Worm (Caenorhabditis elegans) whole organism, L1 larva: ENCODE measurements around the gene ZK470.4.
A peak's percentile ranks its signal among the peaks of the same experiment; 100 is the strongest.

Experiments
- C16A3.4 ChIP-seq: fragments of 150-350 bp; optimal IDR thresholded peaks from 2 replicates; lab custom pipeline; 2014; ENCODE audit warnings: missing biosample characterization, missing genetic modification characterization
- F16B12.6 ChIP-seq: fragments of 150-350 bp; optimal IDR thresholded peaks from 2 replicates; lab custom pipeline; 2014; ENCODE audit warnings: missing biosample characterization, missing genetic modification characterization
- aha-1 ChIP-seq: fragments of 150-350 bp; optimal IDR thresholded peaks from 2 replicates; lab custom pipeline; 2014; ENCODE audit warnings: missing biosample characterization, missing genetic modification characterization
- aly-2 ChIP-seq: fragments of 150-350 bp; optimal IDR thresholded peaks from 2 replicates; lab custom pipeline; 2014; ENCODE audit warnings: missing biosample characterization, missing genetic modification characterization
- ceh-63 ChIP-seq: fragments of 200-800 bp; sonication (Bioruptor generic); optimal IDR thresholded peaks from 2 replicates; lab custom pipeline; 2018; ENCODE audit warnings: mild to moderate bottlenecking, missing genetic modification characterization, missing compliant biosample characterization
- ceh-8 ChIP-seq: fragments of 200-800 bp; sonication (Bioruptor generic); optimal IDR thresholded peaks from 2 replicates; lab custom pipeline; 2018; ENCODE audit warnings: mild to moderate bottlenecking, missing genetic modification characterization, moderate library complexity, missing compliant biosample characterization
- ceh-82 ChIP-seq, 3 experiments: fragments of 150-350 bp in 1 of 3; sonication (generic microtip) in 2 of 3; optimal IDR thresholded peaks; 2 replicates each; lab custom pipeline; 2014 to 2017; ENCODE audit warnings: missing biosample characterization in 3 of 3, missing genetic modification characterization in 3 of 3
- dpl-1 ChIP-seq, 3 experiments: fragments of 150-350 bp in 2 of 3; sonication (generic microtip) in 1 of 3; optimal IDR thresholded peaks; 2 replicates each; lab custom pipeline; 2014 to 2017; ENCODE audit warnings: missing biosample characterization in 3 of 3, missing genetic modification characterization in 3 of 3, missing genetic modification reagents in 3 of 3
- dsc-1 ChIP-seq: sonication (generic microtip); optimal IDR thresholded peaks from 2 replicates; lab custom pipeline; 2016; ENCODE audit warnings: mild to moderate bottlenecking, missing genetic modification characterization, missing compliant biosample characterization
- efl-1 ChIP-seq, 4 experiments: fragments of 150-350 bp; optimal IDR thresholded peaks in 3 of 4; peaks in 1 of 4; 1 replicate in 1 of 4; 2 replicates in 3 of 4; lab custom pipeline; 2014; ENCODE audit warnings: missing biosample characterization in 2 of 4, missing genetic modification characterization in 2 of 4, missing genetic modification reagents in 2 of 4
- efl-3 ChIP-seq: fragments of 200-800 bp; sonication (Bioruptor generic); optimal IDR thresholded peaks from 2 replicates; lab custom pipeline; 2018; ENCODE audit warnings: mild to moderate bottlenecking, missing genetic modification characterization, missing compliant biosample characterization
- egl-27 ChIP-seq, 2 experiments: fragments of 150-350 bp in 1 of 2; sonication (generic microtip); optimal IDR thresholded peaks; 3 replicates each; lab custom pipeline; 2017 to 2018; ENCODE audit warnings: missing biosample characterization in 2 of 2, missing genetic modification characterization in 2 of 2, missing genetic modification reagents in 2 of 2
- elt-2 ChIP-seq: sonication (generic microtip); optimal IDR thresholded peaks from 2 replicates; lab custom pipeline; 2016; ENCODE audit warnings: missing genetic modification characterization, mild to moderate bottlenecking, inconsistent platforms, missing compliant biosample characterization, missing genetic modification reagents
- ets-5 ChIP-seq: fragments of 200-800 bp; sonication (Bioruptor generic); IDR thresholded peaks from 2 replicates; pipeline ENCODE4 v1.3.6; 2022; ENCODE audit warnings: missing genetic modification characterization, missing compliant biosample characterization
- fkh-10 ChIP-seq: sonication (generic microtip); optimal IDR thresholded peaks from 2 replicates; lab custom pipeline; 2017; ENCODE audit warnings: missing biosample characterization, missing genetic modification reagents, missing genetic modification characterization
- fkh-4 ChIP-seq: sonication (generic microtip); optimal IDR thresholded peaks from 2 replicates; lab custom pipeline; 2016; ENCODE audit warnings: missing compliant biosample characterization, missing genetic modification characterization, borderline replicate concordance
- fos-1 ChIP-seq: fragments of 150-350 bp; optimal IDR thresholded peaks from 2 replicates; lab custom pipeline; 2014; ENCODE audit warnings: missing biosample characterization, missing genetic modification characterization
- hlh-17 ChIP-seq: fragments of 200-800 bp; sonication (Bioruptor generic); optimal IDR thresholded peaks from 2 replicates; lab custom pipeline; 2018; ENCODE audit warnings: missing genetic modification characterization, mild to moderate bottlenecking, missing compliant biosample characterization, moderate library complexity, borderline replicate concordance
- irx-1 ChIP-seq: sonication (generic microtip); optimal IDR thresholded peaks from 2 replicates; lab custom pipeline; 2016; ENCODE audit warnings: missing genetic modification characterization, missing compliant biosample characterization
- isw-1 ChIP-seq: fragments of 200-800 bp; sonication (Bioruptor generic); IDR thresholded peaks from 2 replicates; pipeline ENCODE4 v1.3.6; 2022; ENCODE audit warnings: missing genetic modification characterization, missing compliant biosample characterization
- lin-13 ChIP-seq: fragments of 150-350 bp; optimal IDR thresholded peaks from 2 replicates; lab custom pipeline; 2014; ENCODE audit warnings: missing biosample characterization, missing genetic modification reagents, missing genetic modification characterization
- lin-14 ChIP-seq: fragments of 200-800 bp; sonication (Bioruptor generic); optimal IDR thresholded peaks from 2 replicates; lab custom pipeline; 2018; ENCODE audit warnings: mild to moderate bottlenecking, missing genetic modification characterization, moderate library complexity, missing compliant biosample characterization
- lin-15B ChIP-seq: fragments of 150-350 bp; sonication (generic microtip); optimal IDR thresholded peaks from 3 replicates; lab custom pipeline; 2014; ENCODE audit warnings: missing biosample characterization, missing genetic modification characterization
- lin-35 ChIP-seq, 2 experiments: fragments of 150-350 bp; optimal IDR thresholded peaks; 2 replicates each; lab custom pipeline; 2014; ENCODE audit warnings: missing biosample characterization in 2 of 2, missing genetic modification characterization in 2 of 2, missing genetic modification reagents in 2 of 2
- lin-39 ChIP-seq: fragments of 150-350 bp; optimal IDR thresholded peaks from 2 replicates; lab custom pipeline; 2014; ENCODE audit warnings: missing biosample characterization, missing genetic modification reagents, missing genetic modification characterization
- lsy-2 ChIP-seq, 2 experiments: fragments of 150-350 bp; optimal IDR thresholded peaks; 2 replicates each; lab custom pipeline; 2014; ENCODE audit warnings: missing biosample characterization in 2 of 2, missing genetic modification characterization in 2 of 2
- mab-9 ChIP-seq: fragments of 200-800 bp; sonication (Bioruptor generic); IDR thresholded peaks from 2 replicates; pipeline ENCODE4 v1.3.6; 2022; ENCODE audit warnings: missing genetic modification reagents, missing genetic modification characterization, missing compliant biosample characterization
- nhr-11 ChIP-seq: fragments of 150-350 bp; optimal IDR thresholded peaks from 2 replicates; lab custom pipeline; 2014; ENCODE audit warnings: missing biosample characterization, missing genetic modification characterization
- nhr-12 ChIP-seq: sonication (generic microtip); optimal IDR thresholded peaks from 2 replicates; lab custom pipeline; 2017; ENCODE audit warnings: missing biosample characterization, missing genetic modification characterization
- nhr-71 ChIP-seq: sonication (generic microtip); optimal IDR thresholded peaks from 2 replicates; lab custom pipeline; 2016; ENCODE audit warnings: mild to moderate bottlenecking, missing genetic modification characterization, moderate library complexity, missing compliant biosample characterization
- nhr-76 ChIP-seq: sonication (generic microtip); optimal IDR thresholded peaks from 2 replicates; lab custom pipeline; 2017; ENCODE audit warnings: missing biosample characterization, missing genetic modification characterization
- nhr-77 ChIP-seq: fragments of 150-350 bp; optimal IDR thresholded peaks from 2 replicates; lab custom pipeline; 2014; ENCODE audit warnings: missing biosample characterization, missing genetic modification characterization
- nhr-85 ChIP-seq: sonication (generic microtip); peaks from one replicate; lab custom pipeline; 2016; ENCODE audit warnings: missing genetic modification characterization, inconsistent platforms, missing compliant biosample characterization
- pag-3 ChIP-seq: sonication (generic microtip); optimal IDR thresholded peaks from 2 replicates; lab custom pipeline; 2017; ENCODE audit warnings: missing genetic modification characterization, mild to moderate bottlenecking, missing compliant biosample characterization, antibody characterized with exemption, borderline replicate concordance; ENCODE audit not compliant: insufficient read depth
- pax-3 ChIP-seq: fragments of 200-800 bp; sonication (Bioruptor generic); optimal IDR thresholded peaks from 2 replicates; lab custom pipeline; 2018; ENCODE audit warnings: mild to moderate bottlenecking, missing genetic modification characterization, moderate library complexity, missing compliant biosample characterization
- pqm-1 ChIP-seq: sonication (generic microtip); optimal IDR thresholded peaks from 3 replicates; lab custom pipeline; 2017; ENCODE audit warnings: missing biosample characterization, missing genetic modification characterization
- rnt-1 ChIP-seq: sonication (generic microtip); optimal IDR thresholded peaks from 2 replicates; lab custom pipeline; 2016; ENCODE audit warnings: mild to moderate bottlenecking, missing genetic modification characterization, moderate library complexity, missing compliant biosample characterization
- sox-4 ChIP-seq: sonication (generic microtip); optimal IDR thresholded peaks from 2 replicates; lab custom pipeline; 2016; ENCODE audit warnings: missing genetic modification characterization, missing compliant biosample characterization
- sptf-1 ChIP-seq: fragments of 150-350 bp; optimal IDR thresholded peaks from 2 replicates; lab custom pipeline; 2014; ENCODE audit warnings: missing biosample characterization, missing genetic modification characterization
- sup-37 ChIP-seq: fragments of 200-800 bp; sonication (Bioruptor generic); optimal IDR thresholded peaks from 2 replicates; lab custom pipeline; 2018; ENCODE audit warnings: mild to moderate bottlenecking, missing genetic modification characterization, missing compliant biosample characterization
- swsn-7 ChIP-seq: sonication (generic microtip); optimal IDR thresholded peaks from 2 replicates; lab custom pipeline; 2016; ENCODE audit warnings: missing genetic modification characterization, missing compliant biosample characterization
- tbx-2 ChIP-seq: sonication (generic microtip); optimal IDR thresholded peaks from 2 replicates; lab custom pipeline; 2016; ENCODE audit warnings: missing genetic modification characterization, missing compliant biosample characterization
- tlp-1 ChIP-seq: fragments of 150-350 bp; optimal IDR thresholded peaks from 2 replicates; lab custom pipeline; 2014; ENCODE audit warnings: missing biosample characterization, missing genetic modification characterization
- unc-130 ChIP-seq: fragments of 150-350 bp; optimal IDR thresholded peaks from 2 replicates; lab custom pipeline; 2017; ENCODE audit warnings: missing biosample characterization, missing genetic modification characterization, inconsistent platforms
- unc-30 ChIP-seq: sonication (generic microtip); optimal IDR thresholded peaks from 2 replicates; lab custom pipeline; 2017; ENCODE audit warnings: missing biosample characterization, missing genetic modification characterization
- unc-86 ChIP-seq: sonication (generic microtip); optimal IDR thresholded peaks from 2 replicates; lab custom pipeline; 2016; ENCODE audit warnings: missing genetic modification characterization, missing compliant biosample characterization
- unc-98 ChIP-seq: fragments of 200-800 bp; sonication (Bioruptor generic); IDR thresholded peaks from 2 replicates; pipeline ENCODE4 v1.3.6; 2022; ENCODE audit warnings: missing genetic modification characterization, missing compliant biosample characterization
- vab-15 ChIP-seq: sonication (generic microtip); optimal IDR thresholded peaks from 2 replicates; lab custom pipeline; 2017; ENCODE audit warnings: missing genotype, mild to moderate bottlenecking, missing genetic modification characterization, missing compliant biosample characterization
- xbp-1 ChIP-seq: sonication (generic microtip); optimal IDR thresholded peaks from 2 replicates; lab custom pipeline; 2016; ENCODE audit warnings: missing genetic modification characterization, missing compliant biosample characterization
- zip-4 ChIP-seq: fragments of 200-800 bp; sonication (Bioruptor generic); optimal IDR thresholded peaks from 2 replicates; lab custom pipeline; 2018; ENCODE audit warnings: mild to moderate bottlenecking, missing genetic modification characterization, moderate library complexity, missing compliant biosample characterization
- ztf-11 ChIP-seq, 2 experiments: sonication (generic microtip); optimal IDR thresholded peaks; 2 replicates each; lab custom pipeline; 2016 to 2017; ENCODE audit warnings: missing genetic modification characterization in 2 of 2, missing biosample characterization in 1 of 2, missing compliant biosample characterization in 1 of 2
- ztf-4 ChIP-seq: fragments of 150-350 bp; optimal IDR thresholded peaks from 2 replicates; lab custom pipeline; 2014; ENCODE audit warnings: missing biosample characterization, missing genetic modification characterization

Gene ZK470.4

DNA sequence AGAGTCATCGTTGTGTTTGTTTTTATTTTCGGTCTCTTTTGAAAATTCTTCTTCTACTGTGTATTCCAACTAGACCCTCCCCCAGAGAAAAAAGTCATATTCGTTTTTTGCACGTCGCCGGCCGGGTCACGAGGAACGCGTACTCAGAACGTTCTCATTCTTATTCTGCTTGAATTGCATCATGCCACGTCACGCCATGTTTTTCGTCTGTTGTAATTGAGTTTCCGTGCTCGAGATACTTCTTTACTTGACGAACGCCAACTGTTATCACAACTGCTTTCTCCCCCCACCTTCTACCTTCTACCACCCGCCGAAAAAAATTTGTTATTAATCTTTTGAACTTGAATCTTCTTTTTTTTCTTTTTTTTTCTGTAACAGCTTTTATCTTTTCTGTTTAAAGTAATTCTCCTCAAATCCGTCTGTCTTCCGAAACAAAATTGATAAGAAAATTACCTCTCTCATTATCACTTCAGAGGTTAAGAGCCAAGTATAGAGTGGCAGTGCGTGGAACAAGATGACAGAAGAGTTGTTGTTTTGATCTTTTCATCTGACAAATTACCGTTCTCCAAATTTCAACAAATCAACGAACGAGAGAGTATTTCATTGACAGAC lies 3.2 kb upstream of the ZK470.4 start:
- TF ChIP-seq unc-98, result 0 out of 2 replicates have a peak, but pooled peaks have one; percentile 31
- peak; percentile 87 for TF ChIP-seq ztf-4 (tag; lab: Kevin White, UChicago)
- no peak for TF ChIP-seq sup-37 (GFP tag; lab: Kevin White, UChicago)
- peak; percentile 67 for TF ChIP-seq aha-1 (tag; lab: Kevin White, UChicago)
- TF ChIP-seq lin-13, result peak; percentile 60
- no peak for TF ChIP-seq tlp-1
- no peak for TF ChIP-seq nhr-11 (tag; lab: Kevin White, UChicago)
- peak; percentile 81 for TF ChIP-seq nhr-71 (tag; lab: Kevin White, UChicago)
- peak; percentile 20 for TF ChIP-seq swsn-7
- no peak for TF ChIP-seq irx-1
- no peak for TF ChIP-seq unc-30 (tag; lab: Kevin White, UChicago)
- peak; percentile 21 for TF ChIP-seq lin-39 (tag; lab: Kevin White, UChicago)
- TF ChIP-seq lin-14 (GFP tag; lab: Kevin White, UChicago), result no peak
- TF ChIP-seq lin-35 (GFP tag; optimal IDR thresholded peaks at IDR 0.05; lab: Kevin White, UChicago), result no peak
- no peak for TF ChIP-seq fos-1 (tag; lab: Kevin White, UChicago)
- no peak for TF ChIP-seq nhr-76 (tag; lab: Kevin White, UChicago)
- peak; percentile 33 to 37 for TF ChIP-seq lsy-2 (tag; optimal IDR thresholded peaks at IDR 0.05; lab: Kevin White, UChicago)
- no peak for TF ChIP-seq sox-4 (tag; lab: Kevin White, UChicago)
- TF ChIP-seq vab-15 (tag; lab: Kevin White, UChicago), result no peak
- no peak for TF ChIP-seq pag-3
- TF ChIP-seq mab-9 (GFP tag; lab: Robert Waterston, UW), result peak; percentile 23; the same call in 1 of the 2 replicates
- no peak for TF ChIP-seq ceh-82 (tag; optimal IDR thresholded peaks at IDR 0.05; lab: Kevin White, UChicago)
- no peak for TF ChIP-seq nhr-12
- no peak for TF ChIP-seq efl-3
- no peak for TF ChIP-seq aly-2 (tag; lab: Kevin White, UChicago)
- no peak for TF ChIP-seq ztf-11 (tag; optimal IDR thresholded peaks at IDR 0.05; lab: Kevin White, UChicago)
- TF ChIP-seq sptf-1 (tag; lab: Kevin White, UChicago), result no peak
- no peak for TF ChIP-seq unc-86 (tag; lab: Kevin White, UChicago)
- no peak for TF ChIP-seq fkh-4 (tag; lab: Kevin White, UChicago)
- peak; percentile 15 for TF ChIP-seq dsc-1 (tag; lab: Kevin White, UChicago)
- peak in 1 of 2 experiments; percentile 14 for TF ChIP-seq efl-1 (optimal IDR thresholded peaks at IDR 0.05; lab: Kevin White, UChicago)
- TF ChIP-seq efl-1 (GFP tag; optimal IDR thresholded peaks at IDR 0.05 in 1 of 2; lab: Kevin White, UChicago), result peak in 1 of 2 experiments; percentile 93
- TF ChIP-seq nhr-85, result peak; percentile 73
- TF ChIP-seq ceh-63 (GFP tag; lab: Kevin White, UChicago), result no peak
- no peak for TF ChIP-seq ceh-8 (GFP tag; lab: Kevin White, UChicago)
- TF ChIP-seq pqm-1 (tag; lab: Kevin White, UChicago), result no peak
- TF ChIP-seq rnt-1 (tag; lab: Kevin White, UChicago), result peak; percentile 88
- TF ChIP-seq F16B12.6 (tag; lab: Kevin White, UChicago), result no peak
- TF ChIP-seq zip-4 (GFP tag; lab: Kevin White, UChicago), result no peak
- TF ChIP-seq unc-130 (tag; lab: Kevin White, UChicago), result peak; percentile 65
- TF ChIP-seq egl-27 (tag; optimal IDR thresholded peaks at IDR 0.05; lab: Kevin White, UChicago), result no peak
- no peak for TF ChIP-seq ets-5 (GFP tag; lab: Robert Waterston, UW)
- TF ChIP-seq xbp-1 (tag; lab: Kevin White, UChicago), result no peak
- TF ChIP-seq elt-2 (tag; lab: Kevin White, UChicago), result peak; percentile 63
- no peak for TF ChIP-seq pax-3
- no peak for TF ChIP-seq tbx-2
- no peak for TF ChIP-seq C16A3.4 (tag; lab: Kevin White, UChicago)
- TF ChIP-seq dpl-1 (GFP tag; optimal IDR thresholded peaks at IDR 0.05; lab: Kevin White, UChicago), result no peak
- TF ChIP-seq isw-1, result no peak
- no peak for TF ChIP-seq fkh-10 (GFP tag; lab: Kevin White, UChicago)
- TF ChIP-seq lin-15B, result no peak
- no peak for TF ChIP-seq hlh-17 (GFP tag; lab: Kevin White, UChicago)
- no peak for TF ChIP-seq nhr-77 (tag; lab: Kevin White, UChicago)
